Worm (Caenorhabditis elegans) whole organism, L2 larva: Measurements from ENCODE around the gene R07H5.16.

ENCODE experiments used
- C34F6.9 ChIP-seq: fragments of 150-350 bp; optimal IDR thresholded peaks from 2 replicates; lab custom pipeline; 2014; ENCODE audit warnings: missing biosample characterization, missing genetic modification characterization
- R02D3.7 ChIP-seq: fragments of 150-350 bp; optimal IDR thresholded peaks from 2 replicates; lab custom pipeline; 2014; ENCODE audit warnings: missing biosample characterization, missing genetic modification characterization
- Y55F3AM.14 ChIP-seq: fragments of 200-800 bp; sonication (Bioruptor generic); optimal IDR thresholded peaks from 2 replicates; lab custom pipeline; 2018; ENCODE audit warnings: mild to moderate bottlenecking, missing genetic modification characterization, missing compliant biosample characterization
- ZK546.5 ChIP-seq: sonication (generic microtip); optimal IDR thresholded peaks from 2 replicates; lab custom pipeline; 2017; ENCODE audit warnings: missing biosample characterization, missing genetic modification characterization
- alr-1 ChIP-seq: fragments of 150-350 bp; optimal IDR thresholded peaks from 2 replicates; lab custom pipeline; 2014; ENCODE audit warnings: missing biosample characterization, missing genetic modification characterization
- ama-1 ChIP-seq: fragments of 150-350 bp; optimal IDR thresholded peaks from 2 replicates; lab custom pipeline; 2018; ENCODE audit warnings: inconsistent platforms
- blmp-1 ChIP-seq: sonication (generic microtip); optimal IDR thresholded peaks from 2 replicates; lab custom pipeline; 2017; ENCODE audit warnings: missing genetic modification characterization, mild to moderate bottlenecking, missing compliant biosample characterization, antibody characterized with exemption, moderate library complexity; ENCODE audit not compliant: insufficient read depth
- ceh-16 ChIP-seq: fragments of 150-350 bp; optimal IDR thresholded peaks from 2 replicates; lab custom pipeline; 2014; ENCODE audit warnings: missing biosample characterization, missing genetic modification characterization
- crh-2 ChIP-seq: sonication (generic microtip); optimal IDR thresholded peaks from 2 replicates; lab custom pipeline; 2017; ENCODE audit warnings: missing biosample characterization, missing genetic modification characterization
- dmd-4 ChIP-seq: sonication (generic microtip); optimal IDR thresholded peaks from 2 replicates; lab custom pipeline; 2017; ENCODE audit warnings: missing biosample characterization, missing genetic modification characterization
- elt-3 ChIP-seq: sonication (generic microtip); optimal IDR thresholded peaks from 2 replicates; lab custom pipeline; 2017; ENCODE audit warnings: missing biosample characterization, missing genetic modification characterization
- fos-1 ChIP-seq: fragments of 150-350 bp; optimal IDR thresholded peaks from 2 replicates; lab custom pipeline; 2014; ENCODE audit warnings: missing biosample characterization, missing genetic modification characterization
- gmeb-1 ChIP-seq: fragments of 150-350 bp; optimal IDR thresholded peaks from 2 replicates; lab custom pipeline; 2014; ENCODE audit warnings: missing biosample characterization, missing genetic modification characterization
- lin-11 ChIP-seq: fragments of 150-350 bp; sonication (generic microtip); optimal IDR thresholded peaks from 2 replicates; lab custom pipeline; 2014; ENCODE audit warnings: missing biosample characterization, missing genetic modification characterization, inconsistent platforms, mixed read lengths
- lin-13 ChIP-seq: fragments of 150-350 bp; optimal IDR thresholded peaks from 2 replicates; lab custom pipeline; 2014; ENCODE audit warnings: missing biosample characterization, missing genetic modification reagents, missing genetic modification characterization
- lin-39 ChIP-seq: fragments of 150-350 bp; optimal IDR thresholded peaks from 2 replicates; lab custom pipeline; 2014; ENCODE audit warnings: missing biosample characterization, missing genetic modification reagents, missing genetic modification characterization
- lsy-2 ChIP-seq, 2 experiments: fragments of 150-350 bp in 1 of 2; sonication (generic microtip) in 1 of 2; optimal IDR thresholded peaks; 2 replicates each; lab custom pipeline; 2014 to 2017; ENCODE audit warnings: missing biosample characterization in 2 of 2, missing genetic modification characterization in 2 of 2
- mbf-1 ChIP-seq: sonication (generic microtip); optimal IDR thresholded peaks from 2 replicates; lab custom pipeline; 2017; ENCODE audit warnings: missing biosample characterization, missing genetic modification characterization
- mdl-1 ChIP-seq, 2 experiments: fragments of 150-350 bp in 1 of 2; sonication (generic microtip) in 1 of 2; optimal IDR thresholded peaks; 2 replicates each; lab custom pipeline; 2017; ENCODE audit warnings: missing biosample characterization in 2 of 2, missing genetic modification characterization in 2 of 2
- nhr-10 ChIP-seq: sonication (generic microtip); optimal IDR thresholded peaks from 2 replicates; lab custom pipeline; 2017; ENCODE audit warnings: missing biosample characterization, missing genetic modification characterization
- nhr-11 ChIP-seq: fragments of 150-350 bp; optimal IDR thresholded peaks from 2 replicates; lab custom pipeline; 2014; ENCODE audit warnings: missing biosample characterization, missing genetic modification characterization
- nhr-12 ChIP-seq: fragments of 150-350 bp; optimal IDR thresholded peaks from 2 replicates; lab custom pipeline; 2014; ENCODE audit warnings: missing biosample characterization, missing genetic modification characterization
- nhr-129 ChIP-seq: fragments of 150-350 bp; optimal IDR thresholded peaks from 2 replicates; lab custom pipeline; 2014; ENCODE audit warnings: missing biosample characterization, missing genetic modification characterization
- nhr-21 ChIP-seq: fragments of 150-350 bp; optimal IDR thresholded peaks from 2 replicates; lab custom pipeline; 2014; ENCODE audit warnings: missing biosample characterization, missing genetic modification characterization
- nhr-23 ChIP-seq: fragments of 150-350 bp; optimal IDR thresholded peaks from 2 replicates; lab custom pipeline; 2014; ENCODE audit warnings: missing biosample characterization, missing genetic modification reagents, missing genetic modification characterization
- nhr-237 ChIP-seq: fragments of 150-350 bp; optimal IDR thresholded peaks from 2 replicates; lab custom pipeline; 2014; ENCODE audit warnings: missing biosample characterization, missing genetic modification characterization
- nhr-25 ChIP-seq: fragments of 150-350 bp; sonication (generic microtip); optimal IDR thresholded peaks from 3 replicates; lab custom pipeline; 2014; ENCODE audit warnings: missing biosample characterization, missing genetic modification characterization
- nhr-77 ChIP-seq: fragments of 150-350 bp; optimal IDR thresholded peaks from 2 replicates; lab custom pipeline; 2014; ENCODE audit warnings: missing biosample characterization, missing genetic modification characterization
- peb-1 ChIP-seq: fragments of 150-350 bp; optimal IDR thresholded peaks from 2 replicates; lab custom pipeline; 2014; ENCODE audit warnings: missing biosample characterization, missing genetic modification characterization
- sem-4 ChIP-seq: fragments of 150-350 bp; optimal IDR thresholded peaks from 2 replicates; lab custom pipeline; 2014; ENCODE audit warnings: missing biosample characterization, missing genetic modification reagents, missing genetic modification characterization
- skn-1 ChIP-seq: sonication (generic microtip); optimal IDR thresholded peaks from 2 replicates; lab custom pipeline; 2017; ENCODE audit warnings: missing biosample characterization, missing genetic modification characterization
- sma-3 ChIP-seq: sonication (generic microtip); optimal IDR thresholded peaks from 2 replicates; lab custom pipeline; 2016; ENCODE audit warnings: missing genetic modification reagents, missing genetic modification characterization, missing compliant biosample characterization
- sma-9 ChIP-seq, 2 experiments: fragments of 150-350 bp in 1 of 2; sonication (generic microtip) in 1 of 2; optimal IDR thresholded peaks; 2 replicates each; lab custom pipeline; 2014 to 2016; ENCODE audit warnings: missing genetic modification characterization in 2 of 2, mild to moderate bottlenecking in 1 of 2, missing biosample characterization in 1 of 2, missing compliant biosample characterization in 1 of 2, missing genetic modification reagents in 1 of 2, moderate library complexity in 1 of 2
- unc-39 ChIP-seq: fragments of 150-350 bp; optimal IDR thresholded peaks from 2 replicates; lab custom pipeline; 2014; ENCODE audit warnings: missing biosample characterization, missing genetic modification characterization
- unc-55 ChIP-seq: fragments of 150-350 bp; sonication (generic microtip); optimal IDR thresholded peaks from 3 replicates; lab custom pipeline; 2014; ENCODE audit warnings: missing biosample characterization, missing genetic modification reagents, missing genetic modification characterization
- ztf-1 ChIP-seq: fragments of 200-800 bp; sonication (Bioruptor generic); conservative IDR thresholded peaks from 2 replicates; pipeline ENCODE4 v1.3.6; 2022; ENCODE audit warnings: missing genetic modification characterization, missing compliant biosample characterization
- ztf-11 ChIP-seq: sonication (generic microtip); optimal IDR thresholded peaks from 2 replicates; lab custom pipeline; 2017; ENCODE audit warnings: missing biosample characterization, missing genetic modification characterization

Gene R07H5.16

DNA sequence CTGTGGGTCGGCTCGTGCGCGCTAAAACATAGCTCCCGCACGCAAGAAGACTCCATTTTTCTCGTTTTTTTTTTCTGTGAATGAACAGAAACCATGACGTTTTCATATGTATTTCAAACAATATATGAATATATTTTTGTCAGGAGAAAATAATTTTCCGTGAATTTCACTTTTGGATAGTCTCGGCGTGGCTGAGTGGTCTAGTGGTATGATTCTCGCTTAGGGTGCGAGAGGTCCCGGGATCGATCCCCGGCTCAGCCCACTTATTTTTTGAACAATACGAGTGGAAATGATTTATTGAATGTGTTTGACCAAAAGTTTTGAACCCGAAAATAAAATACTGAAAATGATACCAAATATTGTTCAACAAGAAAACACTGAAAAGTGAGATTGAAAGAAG, 32.2 kb downstream of the R07H5.16 start:
- no peak for TF ChIP-seq unc-39 (tag; lab: Kevin White, UChicago)

DNA sequence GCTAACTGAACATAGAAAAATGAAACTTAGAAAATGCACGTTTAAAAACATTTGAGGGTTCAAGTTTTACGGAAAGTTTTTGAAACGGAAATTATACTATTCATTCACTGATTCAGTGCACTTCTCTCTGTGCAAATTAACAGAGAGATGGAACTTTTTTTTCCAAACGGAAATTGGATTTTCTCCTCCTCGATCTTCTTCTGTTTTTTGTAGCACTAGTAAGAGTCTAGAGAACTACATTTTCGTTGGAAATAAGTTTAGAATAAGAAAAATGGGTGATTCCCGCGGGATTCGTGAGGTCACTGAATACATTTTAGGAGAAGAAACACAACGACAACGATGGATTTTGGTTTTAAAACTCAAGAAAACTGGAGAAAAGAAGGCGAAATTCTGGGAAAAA, 36.6 kb downstream of the R07H5.16 start:
- TF ChIP-seq nhr-11 (tag; lab: Kevin White, UChicago), result no peak
- no peak for TF ChIP-seq peb-1 (tag; lab: Kevin White, UChicago)
- TF ChIP-seq lsy-2 (tag; optimal IDR thresholded peaks at IDR 0.05; lab: Kevin White, UChicago), result no peak
- no peak for TF ChIP-seq dmd-4 (tag; lab: Kevin White, UChicago)
- TF ChIP-seq nhr-25 (tag; lab: Kevin White, UChicago), result no peak
- TF ChIP-seq alr-1, result no peak
- TF ChIP-seq R02D3.7 (tag; lab: Kevin White, UChicago), result no peak
- no peak for TF ChIP-seq gmeb-1 (tag; lab: Kevin White, UChicago)
- TF ChIP-seq unc-39 (tag; lab: Kevin White, UChicago), result no peak
- no peak for TF ChIP-seq ztf-11 (tag; lab: Kevin White, UChicago)
- no peak for TF ChIP-seq mdl-1 (tag; optimal IDR thresholded peaks at IDR 0.05; lab: Kevin White, UChicago)
- TF ChIP-seq ZK546.5 (tag; lab: Kevin White, UChicago), result no peak
- TF ChIP-seq sma-9 (GFP tag; optimal IDR thresholded peaks at IDR 0.05; lab: Kevin White, UChicago), result no peak
- no peak for TF ChIP-seq sma-9 (tag; optimal IDR thresholded peaks at IDR 0.05; lab: Kevin White, UChicago)
- TF ChIP-seq nhr-12 (tag; lab: Kevin White, UChicago), result no peak
- TF ChIP-seq nhr-21 (tag; lab: Kevin White, UChicago), result no peak
- TF ChIP-seq unc-55 (GFP tag; lab: Kevin White, UChicago), result no peak

- no peak for TF ChIP-seq elt-3 (tag; lab: Kevin White, UChicago)
- TF ChIP-seq gmeb-1 (tag; lab: Kevin White, UChicago), result no peak
- TF ChIP-seq nhr-237, result no peak
- TF ChIP-seq skn-1 (tag; lab: Kevin White, UChicago), result no peak
- TF ChIP-seq lsy-2 (tag; optimal IDR thresholded peaks at IDR 0.05; lab: Kevin White, UChicago), result no peak
- no peak for TF ChIP-seq mbf-1 (tag; lab: Kevin White, UChicago)
- TF ChIP-seq ama-1 (lab: Kevin White, UChicago), result no peak
- TF ChIP-seq unc-55 (GFP tag; lab: Kevin White, UChicago), result no peak
- TF ChIP-seq peb-1 (tag; lab: Kevin White, UChicago), result no peak
- TF ChIP-seq ztf-11 (tag; lab: Kevin White, UChicago), result no peak
- TF ChIP-seq sma-3 (GFP tag; lab: Kevin White, UChicago), result no peak
- no peak for TF ChIP-seq lin-13
- no peak for TF ChIP-seq lin-39
- TF ChIP-seq nhr-21 (tag; lab: Kevin White, UChicago), result no peak
- TF ChIP-seq nhr-23 (tag; lab: Kevin White, UChicago), result no peak
- TF ChIP-seq nhr-77 (tag; lab: Kevin White, UChicago), result no peak
- no peak for TF ChIP-seq sem-4
- TF ChIP-seq mdl-1 (tag; optimal IDR thresholded peaks at IDR 0.05; lab: Kevin White, UChicago), result no peak
- no peak for TF ChIP-seq ZK546.5 (tag; lab: Kevin White, UChicago)
- no peak for TF ChIP-seq ceh-16 (tag; lab: Kevin White, UChicago)
Measured at ce11 chrIV:11241368-11241767, 42.2 kb downstream of the R07H5.16 start, which contains the start of gene C05C12.6. C05C12.6 (minus strand) TSS chrIV:11241468.

- TF ChIP-seq alr-1 (no peak), blmp-1 (tag; lab: Kevin White, UChicago) (no peak), R02D3.7 (tag; lab: Kevin White, UChicago) (no peak), crh-2 (tag; lab: Kevin White, UChicago) (no peak), sma-9 (GFP tag; optimal IDR thresholded peaks at IDR 0.05; lab: Kevin White, UChicago) (no peak), sma-9 (tag; optimal IDR thresholded peaks at IDR 0.05; lab: Kevin White, UChicago) (no peak), ama-1 (lab: Kevin White, UChicago) (no peak), C34F6.9 (no peak), sma-3 (GFP tag; lab: Kevin White, UChicago) (no peak), lin-13 (no peak), Y55F3AM.14 (GFP tag; lab: Kevin White, UChicago) (no peak), lin-39 (no peak), nhr-129 (tag; lab: Kevin White, UChicago) (no peak), nhr-237 (no peak), ztf-1 (no peak), fos-1 (tag; lab: Kevin White, UChicago) (no peak), elt-3 (tag; lab: Kevin White, UChicago) (no peak), nhr-10 (tag; lab: Kevin White, UChicago) (no peak), lin-11 (tag; lab: Kevin White, UChicago) (no peak), peb-1 (tag; lab: Kevin White, UChicago) (no peak)
Measured at ce11 chrIV:11247434-11247833, 48.3 kb downstream of the R07H5.16 start.
